Fruit fly (Drosophila melanogaster): ENCODE measurements around the gene RpS4.

The RpS4 gene

dm6 chr3L:13050675-13051202, 9.2 kb downstream of the RpS4 start:
- 0 out of 2 replicates have a peak, but pooled peaks have one; percentile 26 for TF ChIP-seq ato (GFP tag; IDR thresholded peaks at IDR 0.05; ENCODE audit: partially characterized antibody)
- TF ChIP-seq Oaz (GFP tag; IDR thresholded peaks at IDR 0.05): no peak
- TF ChIP-seq sens (GFP tag): peak; percentile 66
- peak; percentile 39 for TF ChIP-seq gsb-n (tag; optimal IDR thresholded peaks at IDR 0.05)
- no peak for TF ChIP-seq bab2 (GFP tag; optimal IDR thresholded peaks at IDR 0.05)
- peak; percentile 43 for TF ChIP-seq kni (GFP tag; optimal IDR thresholded peaks at IDR 0.05)
- TF ChIP-seq CG2199 (GFP tag; IDR thresholded peaks at IDR 0.05): peak; percentile 58; the same call in 1 of the 3 replicates
- TF ChIP-seq ac (GFP tag; optimal IDR thresholded peaks at IDR 0.05): peak; percentile 57
- TF ChIP-seq Optix (GFP tag; IDR thresholded peaks at IDR 0.05): 0 out of 3 replicates have a peak, but pooled peaks have one; percentile 7
- peak; percentile 51 for TF ChIP-seq oc (tag; optimal IDR thresholded peaks at IDR 0.05)
- TF ChIP-seq HHEX (GFP tag; optimal IDR thresholded peaks at IDR 0.05): no peak
- TF ChIP-seq vvl (GFP tag; IDR thresholded peaks at IDR 0.05): 0 out of 2 replicates have a peak, but pooled peaks have one; percentile 15
- TF ChIP-seq pho (GFP tag; optimal IDR thresholded peaks at IDR 0.05): no peak

dm6 chr3L:13058429-13058828, 16.9 kb downstream of the RpS4 start:
- peak; percentile 94 for TF ChIP-seq twi (tag; optimal IDR thresholded peaks at IDR 0.05)
- TF ChIP-seq hb (GFP tag; IDR thresholded peaks at IDR 0.05; ENCODE audit: partially characterized antibody): no peak
- TF ChIP-seq CG4282 (GFP tag; optimal IDR thresholded peaks at IDR 0.05): no peak

dm6 chr3L:13061322-13061809, 19.8 kb downstream of the RpS4 start, which contains the start of the genes CG14115 and CG34428:
Gene CG14115 (minus strand): TSS chr3L:13061422.
Gene CG34428 (plus strand): TSS chr3L:13061759.
- TF ChIP-seq gce (GFP tag; IDR thresholded peaks at IDR 0.05) (0 out of 3 replicates have a peak, but pooled peaks have one; percentile 17), mam (GFP tag; optimal IDR thresholded peaks at IDR 0.05) (no peak)

- TF ChIP-seq Blimp-1 (GFP tag; optimal IDR thresholded peaks at IDR 0.05) (peak; percentile 48), CG5953 (GFP tag; IDR thresholded peaks at IDR 0.05) (no peak)
Observed at dm6 chr3L:13062746-13063145, 21.2 kb downstream of the RpS4 start, which contains the start of gene CG34429. Gene CG34429 (plus strand): TSS chr3L:13063046.

dm6 chr3L:13064346-13064745, 22.8 kb downstream of the RpS4 start:
- TF ChIP-seq gsb (GFP tag; IDR thresholded peaks at IDR 0.05): no peak
- peak; percentile 71 for TF ChIP-seq Awh (GFP tag; IDR thresholded peaks at IDR 0.05)
- TF ChIP-seq Vsx1 (GFP tag; optimal IDR thresholded peaks at IDR 0.05): peak; percentile 26
- TF ChIP-seq abd-A (tag; optimal IDR thresholded peaks at IDR 0.05): peak; percentile 42
- TF ChIP-seq Hr39 (optimal IDR thresholded peaks at IDR 0.05): no peak
- peak; percentile 76 for TF ChIP-seq oc (tag; optimal IDR thresholded peaks at IDR 0.05)
- peak; percentile 33 for TF ChIP-seq gsb-n (tag; optimal IDR thresholded peaks at IDR 0.05)
- no peak for TF ChIP-seq salm (tag; optimal IDR thresholded peaks at IDR 0.05)
- no peak for TF ChIP-seq CG7839 (tag; optimal IDR thresholded peaks at IDR 0.05)
- no peak for TF ChIP-seq br (optimal IDR thresholded peaks at IDR 0.05)
- TF ChIP-seq CG3995 (GFP tag; optimal IDR thresholded peaks at IDR 0.05): no peak
- peak; percentile 79; the same call in 1 of the 2 replicates for TF ChIP-seq vvl (GFP tag; IDR thresholded peaks at IDR 0.05)
- no peak for TF ChIP-seq CG5245 (GFP tag; optimal IDR thresholded peaks at IDR 0.05)
- no peak for TF ChIP-seq nom (GFP tag; optimal IDR thresholded peaks at IDR 0.05)

- peak in 1 of 3 experiments; percentile 92 for TF ChIP-seq Stat92E (GFP tag; optimal IDR thresholded peaks at IDR 0.05)
- TF ChIP-seq CG8281 (tag; optimal IDR thresholded peaks at IDR 0.05): peak; percentile 9
- peak; percentile 9; the same call in 1 of the 2 replicates for TF ChIP-seq Awh (GFP tag; IDR thresholded peaks at IDR 0.05)
- TF ChIP-seq jigr1 (GFP tag; IDR thresholded peaks at IDR 0.05): no peak
- no peak for TF ChIP-seq wdn (GFP tag; IDR thresholded peaks at IDR 0.05)
- TF ChIP-seq CG16813 (GFP tag; IDR thresholded peaks at IDR 0.05; ENCODE audit: partially characterized antibody): 0 out of 3 replicates have a peak, but pooled peaks have one; percentile 13
- no peak for TF ChIP-seq cad (GFP tag; optimal IDR thresholded peaks at IDR 0.05)
- peak; percentile 67 for TF ChIP-seq grn (GFP tag; optimal IDR thresholded peaks at IDR 0.05)
Observed at dm6 chr3L:13064935-13065334, 23.4 kb downstream of the RpS4 start.
